Fruit fly (Drosophila melanogaster) whole organism, embryonic: ENCODE results near the gene CG31077.

ENCODE experiments used
- Adf1 ChIP-seq: fragments of 200-800 bp; sonication (Bioruptor generic); IDR thresholded peaks from 2 replicates; pipeline ENCODE4 v1.3.6; 2022; ENCODE audit warnings: missing biosample characterization, missing genetic modification characterization
- B-H1 ChIP-seq: fragments of 200-800 bp; sonication (Bioruptor generic); IDR thresholded peaks from 3 replicates; pipeline ENCODE4 v1.3.6; 2022; ENCODE audit warnings: missing biosample characterization, missing genetic modification characterization
- BEAF-32 ChIP-seq: fragments of 200-800 bp; sonication (Bioruptor generic); optimal IDR thresholded peaks from 3 replicates; lab custom pipeline; 2017; ENCODE audit warnings: missing biosample characterization, missing genetic modification characterization, mild to moderate bottlenecking, moderate library complexity, missing genetic modification reagents
- CG10565 ChIP-seq: fragments of 200-800 bp; sonication (Bioruptor generic); optimal IDR thresholded peaks from 3 replicates; lab custom pipeline; 2016; ENCODE audit warnings: missing biosample characterization, mild to moderate bottlenecking, missing genetic modification characterization
- CG11695 ChIP-seq: fragments of 200-800 bp; sonication (Bioruptor generic); IDR thresholded peaks from 3 replicates; pipeline ENCODE4 v1.3.6; 2022; ENCODE audit warnings: missing biosample characterization, missing genetic modification characterization
- CG11723 ChIP-seq: fragments of 200-800 bp; sonication (Bioruptor generic); optimal IDR thresholded peaks from 2 replicates; lab custom pipeline; 2017; ENCODE audit warnings: missing biosample characterization, mild to moderate bottlenecking, missing genetic modification characterization
- CG12155 ChIP-seq: fragments of 200-800 bp; sonication (Bioruptor generic); optimal IDR thresholded peaks from 3 replicates; lab custom pipeline; 2016; ENCODE audit warnings: missing biosample characterization, missing genetic modification characterization
- CG14965 ChIP-seq: fragments of 200-800 bp; sonication (Bioruptor generic); optimal IDR thresholded peaks from 2 replicates; lab custom pipeline; 2016; ENCODE audit warnings: missing biosample characterization, missing genetic modification characterization, borderline replicate concordance
- CG15601 ChIP-seq: fragments of 200-800 bp; sonication (Bioruptor generic); optimal IDR thresholded peaks from 3 replicates; lab custom pipeline; 2019; ENCODE audit warnings: missing biosample characterization, mild to moderate bottlenecking, missing genetic modification characterization, moderate library complexity
- CG1603 ChIP-seq: fragments of 200-800 bp; sonication (Bioruptor generic); optimal IDR thresholded peaks from 2 replicates; lab custom pipeline; 2019; ENCODE audit warnings: missing biosample characterization, mild to moderate bottlenecking, missing genetic modification characterization, moderate library complexity
- CG17359 ChIP-seq: fragments of 200-800 bp; sonication (Bioruptor generic); optimal IDR thresholded peaks from 3 replicates; lab custom pipeline; 2018; ENCODE audit warnings: missing biosample characterization, mild to moderate bottlenecking, missing genetic modification characterization, moderate library complexity
- CG32532 ChIP-seq: fragments of 200-800 bp; sonication (Bioruptor generic); IDR thresholded peaks from 2 replicates; pipeline ENCODE4 v1.3.6; 2022; ENCODE audit warnings: missing biosample characterization, missing genetic modification characterization
- CG33213 ChIP-seq: fragments of 200-800 bp; sonication (Bioruptor generic); optimal IDR thresholded peaks from 3 replicates; lab custom pipeline; 2016; ENCODE audit warnings: missing biosample characterization, missing genetic modification characterization
- CG4360 ChIP-seq: fragments of 200-800 bp; sonication (Bioruptor generic); IDR thresholded peaks from 2 replicates; pipeline ENCODE4 v1.3.6; 2022; ENCODE audit warnings: missing biosample characterization, missing genetic modification characterization
- CG7372 ChIP-seq: fragments of 200-800 bp; sonication (Bioruptor generic); IDR thresholded peaks from 2 replicates; pipeline ENCODE4 v1.3.6; 2022; ENCODE audit warnings: missing biosample characterization, missing genetic modification characterization
- CG7987 ChIP-seq: fragments of 200-800 bp; sonication (Bioruptor generic); optimal IDR thresholded peaks from 2 replicates; lab custom pipeline; 2018; ENCODE audit warnings: missing biosample characterization, mild to moderate bottlenecking, missing genetic modification characterization, moderate library complexity
- CG9932 ChIP-seq: fragments of 200-800 bp; sonication (Bioruptor generic); IDR thresholded peaks from 2 replicates; pipeline ENCODE4 v1.3.6; 2022; ENCODE audit warnings: missing biosample characterization, missing genetic modification characterization
- Camta ChIP-seq: fragments of 200-800 bp; sonication (Bioruptor generic); optimal IDR thresholded peaks from 2 replicates; lab custom pipeline; 2016; ENCODE audit warnings: missing biosample characterization, missing genetic modification characterization
- CrebB ChIP-seq: fragments of 200-800 bp; sonication (Bioruptor generic); optimal IDR thresholded peaks from 3 replicates; lab custom pipeline; 2018; ENCODE audit warnings: missing biosample characterization, mild to moderate bottlenecking, missing genetic modification characterization
- Dbx ChIP-seq: fragments of 200-800 bp; sonication (Bioruptor generic); IDR thresholded peaks from 3 replicates; pipeline ENCODE4 v1.3.6; 2022; ENCODE audit warnings: missing biosample characterization, missing genetic modification characterization
- Deaf1 ChIP-seq: fragments of 200-800 bp; optimal IDR thresholded peaks from 3 replicates; lab custom pipeline; 2019; ENCODE audit warnings: missing biosample characterization, mild to moderate bottlenecking, missing genetic modification characterization, moderate library complexity
- Elba2 ChIP-seq: fragments of 200-800 bp; sonication (Bioruptor generic); optimal IDR thresholded peaks from 3 replicates; lab custom pipeline; 2016; ENCODE audit warnings: missing biosample characterization, missing genetic modification characterization
- Gsc ChIP-seq: fragments of 200-800 bp; sonication (Bioruptor generic); IDR thresholded peaks from 2 replicates; pipeline ENCODE4 v1.3.6; 2022; ENCODE audit warnings: missing biosample characterization, missing genetic modification characterization
- HLH54F ChIP-seq: fragments of 200-800 bp; sonication (Bioruptor generic); optimal IDR thresholded peaks from 3 replicates; lab custom pipeline; 2016; ENCODE audit warnings: missing biosample characterization, missing genetic modification characterization
- Hey ChIP-seq: fragments of 200-800 bp; sonication (Bioruptor generic); optimal IDR thresholded peaks from 3 replicates; lab custom pipeline; 2018; ENCODE audit warnings: missing biosample characterization, mild to moderate bottlenecking, missing genetic modification characterization
- HmgD ChIP-seq: fragments of 200-800 bp; sonication (Bioruptor generic); optimal IDR thresholded peaks from 3 replicates; lab custom pipeline; 2016; ENCODE audit warnings: missing biosample characterization, missing genetic modification characterization
- MBD-R2 ChIP-seq: fragments of 200-800 bp; sonication (Bioruptor generic); IDR thresholded peaks from 2 replicates; pipeline ENCODE4 v1.3.6; 2022; ENCODE audit warnings: missing biosample characterization, missing genetic modification characterization
- PHDP ChIP-seq: fragments of 200-800 bp; sonication (Bioruptor generic); optimal IDR thresholded peaks from 3 replicates; lab custom pipeline; 2018; ENCODE audit warnings: missing biosample characterization, mild to moderate bottlenecking, missing genetic modification characterization, moderate library complexity
- Pdp1 ChIP-seq, 2 experiments: fragments of 200-800 bp; sonication (Bioruptor generic); optimal IDR thresholded peaks; 3 replicates each; lab custom pipeline; 2016; ENCODE audit warnings: missing biosample characterization in 2 of 2, missing genetic modification characterization in 2 of 2, mild to moderate bottlenecking in 1 of 2, moderate library complexity in 1 of 2
- al ChIP-seq: fragments of 200-800 bp; sonication (Bioruptor generic); IDR thresholded peaks from 2 replicates; pipeline ENCODE4 v1.3.6; 2022; ENCODE audit warnings: missing biosample characterization, missing genetic modification characterization
- ase ChIP-seq: fragments of 200-800 bp; sonication (Bioruptor generic); IDR thresholded peaks from 3 replicates; pipeline ENCODE4 v1.3.6; 2022; ENCODE audit warnings: missing biosample characterization, missing genetic modification characterization
- az2 ChIP-seq: fragments of 200-800 bp; sonication (Bioruptor generic); optimal IDR thresholded peaks from 3 replicates; lab custom pipeline; 2016; ENCODE audit warnings: missing biosample characterization, missing genetic modification characterization
- bab2 ChIP-seq: fragments of 200-800 bp; sonication (Bioruptor generic); optimal IDR thresholded peaks from 2 replicates; lab custom pipeline; 2016; ENCODE audit warnings: missing biosample characterization, missing genetic modification characterization
- btn ChIP-seq: fragments of 200-800 bp; sonication (Bioruptor generic); optimal IDR thresholded peaks from 2 replicates; lab custom pipeline; 2016; ENCODE audit warnings: missing biosample characterization, missing genetic modification characterization
- cato ChIP-seq: fragments of 200-800 bp; sonication (Bioruptor generic); optimal IDR thresholded peaks from 2 replicates; lab custom pipeline; 2016; ENCODE audit warnings: missing biosample characterization, missing genetic modification characterization, borderline replicate concordance
- gce ChIP-seq: fragments of 200-800 bp; sonication (Bioruptor generic); IDR thresholded peaks from 3 replicates; pipeline ENCODE4 v1.3.6; 2022; ENCODE audit warnings: missing biosample characterization, missing genetic modification characterization
- grau ChIP-seq: fragments of 200-800 bp; optimal IDR thresholded peaks from 3 replicates; lab custom pipeline; 2019; ENCODE audit warnings: missing biosample characterization, mild to moderate bottlenecking, missing genetic modification characterization, moderate library complexity
- her ChIP-seq: fragments of 200-800 bp; sonication (Bioruptor generic); optimal IDR thresholded peaks from 2 replicates; lab custom pipeline; 2016; ENCODE audit warnings: missing biosample characterization, missing genetic modification characterization
- jigr1 ChIP-seq: fragments of 200-800 bp; sonication (Bioruptor generic); IDR thresholded peaks from 3 replicates; pipeline ENCODE4 v1.3.6; 2022; ENCODE audit warnings: missing biosample characterization, missing genetic modification characterization
- ken ChIP-seq: fragments of 200-800 bp; sonication (Bioruptor generic); IDR thresholded peaks from 3 replicates; pipeline ENCODE4 v1.3.6; 2022; ENCODE audit warnings: missing biosample characterization, missing genetic modification characterization
- lab ChIP-seq: fragments of 200-800 bp; sonication (Bioruptor generic); optimal IDR thresholded peaks from 3 replicates; lab custom pipeline; 2017; ENCODE audit warnings: missing biosample characterization, missing genetic modification characterization, mild to moderate bottlenecking, moderate library complexity, missing genetic modification reagents
- lmd ChIP-seq: fragments of 200-800 bp; sonication (Bioruptor generic); IDR thresholded peaks from 2 replicates; pipeline ENCODE4 v1.3.6; 2022; ENCODE audit warnings: missing biosample characterization, missing genetic modification characterization
- lola ChIP-seq, 3 experiments: fragments of >200 bp in 2 of 3; fragments of 200-800 bp in 1 of 3; sonication (Bioruptor generic) in 1 of 3; optimal IDR thresholded peaks; 2 replicates each; lab custom pipeline; 2017 to 2019; ENCODE audit warnings: missing biosample characterization in 3 of 3, missing genetic modification characterization in 3 of 3, mild to moderate bottlenecking in 1 of 3, moderate library complexity in 1 of 3
- pan ChIP-seq, 4 experiments: fragments of >200 bp in 3 of 4; fragments of 200-800 bp in 1 of 4; sonication (Bioruptor generic) in 1 of 4; optimal IDR thresholded peaks in 3 of 4; IDR thresholded peaks in 1 of 4; 2 replicates each; pipeline versions ENCODE4 v1.3.6 to Lab custom; 2017 to 2022; ENCODE audit warnings: missing biosample characterization in 2 of 4, missing genetic modification characterization in 2 of 4, mixed read lengths in 1 of 4
- pnt ChIP-seq: fragments of 200-800 bp; sonication (Bioruptor generic); optimal IDR thresholded peaks from 3 replicates; lab custom pipeline; 2016; ENCODE audit warnings: missing biosample characterization, missing genetic modification characterization
- prd ChIP-seq, 3 experiments: fragments of >200 bp in 2 of 3; fragments of 200-800 bp in 1 of 3; sonication (Bioruptor generic) in 1 of 3; optimal IDR thresholded peaks in 2 of 3; IDR thresholded peaks in 1 of 3; 2 replicates in 2 of 3; 3 replicates in 1 of 3; pipeline versions ENCODE4 v1.3.6 to Lab custom; 2017 to 2022; ENCODE audit warnings: missing biosample characterization in 1 of 3, missing genetic modification characterization in 1 of 3
- row ChIP-seq: fragments of 200-800 bp; sonication (Bioruptor generic); IDR thresholded peaks from 3 replicates; pipeline ENCODE4 v1.3.6; 2022; ENCODE audit warnings: missing biosample characterization, missing genetic modification characterization
- sisA ChIP-seq: fragments of 200-800 bp; sonication (Bioruptor generic); IDR thresholded peaks from 2 replicates; pipeline ENCODE4 v1.3.6; 2022; ENCODE audit warnings: missing biosample characterization, missing genetic modification characterization
- stc ChIP-seq: fragments of 200-800 bp; sonication (Bioruptor generic); IDR thresholded peaks from 2 replicates; pipeline ENCODE4 v1.3.6; 2022; ENCODE audit warnings: missing biosample characterization, missing genetic modification characterization
- tna ChIP-seq: fragments of 200-800 bp; sonication (Bioruptor generic); IDR thresholded peaks from 2 replicates; pipeline ENCODE4 v1.3.6; 2022; ENCODE audit warnings: missing biosample characterization, missing genetic modification characterization; ENCODE audit not compliant: partially characterized antibody
- zfh2 ChIP-seq: fragments of 200-800 bp; sonication (Bioruptor generic); optimal IDR thresholded peaks from 2 replicates; lab custom pipeline; 2016; ENCODE audit warnings: missing biosample characterization, missing genetic modification characterization

CG31077 gene

dm6 chr3R:26960496-26960895 is 39.1 kb upstream of the CG31077 start (continued):
- no peak for TF ChIP-seq jigr1 (GFP tag; lab: Robert Waterston, UW)
- no peak for TF ChIP-seq zfh2 (GFP tag; lab: Kevin White, UChicago)
- TF ChIP-seq BEAF-32 (GFP tag; lab: Kevin White, UChicago), result no peak
- TF ChIP-seq CG11695 (GFP tag; lab: Robert Waterston, UW), result no peak
- TF ChIP-seq MBD-R2 (GFP tag; lab: Robert Waterston, UW), result 0 out of 2 replicates have a peak, but pooled peaks have one; percentile 10
- no peak for TF ChIP-seq Dbx
- TF ChIP-seq az2 (GFP tag; lab: Kevin White, UChicago), result no peak
- TF ChIP-seq her (GFP tag; lab: Kevin White, UChicago), result no peak
- TF ChIP-seq lmd (GFP tag; lab: Robert Waterston, UW), result no peak
- TF ChIP-seq Camta (GFP tag; lab: Kevin White, UChicago), result no peak
- no peak for TF ChIP-seq Hey
- no peak for TF ChIP-seq lab (GFP tag; lab: Kevin White, UChicago)
- no peak for TF ChIP-seq CG17359 (tag; lab: Kevin White, UChicago)
- TF ChIP-seq PHDP (tag; lab: Kevin White, UChicago), result no peak
- TF ChIP-seq CG11723, result no peak
- TF ChIP-seq pan (optimal IDR thresholded peaks at IDR 0.05; lab: Kevin White, UChicago), result no peak
- peak in 1 of 2 experiments; percentile 10 for TF ChIP-seq pan (GFP tag; optimal IDR thresholded peaks at IDR 0.05 in 1 of 2, IDR thresholded peaks at IDR 0.05 in 1 of 2)
- TF ChIP-seq Pdp1 (GFP tag; optimal IDR thresholded peaks at IDR 0.05; lab: Kevin White, UChicago), result peak in 1 of 2 experiments; percentile 91
- no peak for TF ChIP-seq CG15601 (tag; lab: Kevin White, UChicago)
- TF ChIP-seq Elba2, result no peak
- no peak for TF ChIP-seq row (GFP tag; lab: Robert Waterston, UW)
- no peak for TF ChIP-seq CG4360 (GFP tag; lab: Robert Waterston, UW)
- TF ChIP-seq CG32532 (GFP tag; lab: Robert Waterston, UW), result no peak
- peak; percentile 36; the same call in 1 of the 2 replicates for TF ChIP-seq tna (GFP tag; lab: Robert Waterston, UW)
- no peak for TF ChIP-seq CrebB
- no peak for TF ChIP-seq grau (tag; lab: Kevin White, UChicago)
- TF ChIP-seq HmgD (GFP tag; lab: Kevin White, UChicago), result no peak
- no peak for TF ChIP-seq Deaf1 (tag; lab: Kevin White, UChicago)
- no peak for TF ChIP-seq CG1603 (tag; lab: Kevin White, UChicago)
- TF ChIP-seq B-H1, result no peak
- TF ChIP-seq Adf1 (GFP tag; lab: Robert Waterston, UW), result no peak
- TF ChIP-seq CG33213 (GFP tag; lab: Kevin White, UChicago), result no peak
- TF ChIP-seq pnt, result no peak
- TF ChIP-seq sisA (GFP tag; lab: Robert Waterston, UW), result 0 out of 2 replicates have a peak, but pooled peaks have one; percentile 9
- no peak for TF ChIP-seq al
- no peak for TF ChIP-seq bab2 (GFP tag; lab: Kevin White, UChicago)
- TF ChIP-seq lola (GFP tag; optimal IDR thresholded peaks at IDR 0.05; lab: Kevin White, UChicago), result no peak
- TF ChIP-seq ken, result no peak
- TF ChIP-seq prd (optimal IDR thresholded peaks at IDR 0.05; lab: Kevin White, UChicago), result no peak
- TF ChIP-seq prd (GFP tag; IDR thresholded peaks at IDR 0.05; lab: Robert Waterston, UW), result no peak
- no peak for TF ChIP-seq HLH54F (GFP tag; lab: Kevin White, UChicago)
- TF ChIP-seq btn (GFP tag; lab: Kevin White, UChicago), result no peak
- no peak for TF ChIP-seq CG12155 (GFP tag; lab: Kevin White, UChicago)
- no peak for TF ChIP-seq CG7987 (GFP tag; lab: Kevin White, UChicago)
- no peak for TF ChIP-seq CG10565 (GFP tag; lab: Kevin White, UChicago)
- TF ChIP-seq CG7372 (GFP tag; lab: Robert Waterston, UW), result no peak
- TF ChIP-seq ase (GFP tag; lab: Robert Waterston, UW), result no peak
- peak; percentile 35; the same call in 1 of the 2 replicates for TF ChIP-seq CG9932 (GFP tag; lab: Robert Waterston, UW)
- TF ChIP-seq cato (GFP tag; lab: Kevin White, UChicago), result no peak
- no peak for TF ChIP-seq stc (GFP tag; lab: Robert Waterston, UW)
- peak; percentile 72; the same call in 1 of the 3 replicates for TF ChIP-seq gce (GFP tag; lab: Robert Waterston, UW)
- TF ChIP-seq CG14965 (GFP tag; lab: Kevin White, UChicago), result no peak
- no peak for TF ChIP-seq Gsc
